Comparison of ENCODE assay signal across 2 fruit fly cellular contexts in genomic region chr2L:11976955-11977354, dm6.
TF ChIP-seq lines count a peak whose summit lies in the region.

No protein-coding gene starts in this region.

TF ChIP-seq in whole organism, prepupa, 60 proteins besides CTCF, POLR2A, EP300 and RAD21:
- peak; percentile 37; the same call in 1 of the 2 replicates for TF ChIP-seq CG15336 (GFP tag; IDR thresholded peaks at IDR 0.05; lab: Robert Waterston, UW)
- no peak for TF ChIP-seq CG10631 (GFP tag; optimal IDR thresholded peaks at IDR 0.05; lab: Kevin White, UChicago)
- TF ChIP-seq ss (GFP tag; optimal IDR thresholded peaks at IDR 0.05; lab: Kevin White, UChicago): no peak
- no peak for TF ChIP-seq OdsH (GFP tag; optimal IDR thresholded peaks at IDR 0.05; lab: Kevin White, UChicago)
- TF ChIP-seq CG8119 (GFP tag; IDR thresholded peaks at IDR 0.05; lab: Robert Waterston, UW): peak; percentile 33; the same call in 1 of the 3 replicates
- peak; percentile 64 for TF ChIP-seq Eip78C (GFP tag; lab: Kevin White, UChicago)
- TF ChIP-seq achi (GFP tag; optimal IDR thresholded peaks at IDR 0.05; lab: Kevin White, UChicago): no peak
- TF ChIP-seq Gug (GFP tag; IDR thresholded peaks at IDR 0.05; lab: Robert Waterston, UW): no peak
- TF ChIP-seq pdm3 (GFP tag; optimal IDR thresholded peaks at IDR 0.05; lab: Kevin White, UChicago): no peak
- TF ChIP-seq CG32006 (GFP tag; optimal IDR thresholded peaks at IDR 0.05; lab: Kevin White, UChicago): peak; percentile 2
- no peak for TF ChIP-seq CG6854 (GFP tag; optimal IDR thresholded peaks at IDR 0.05; lab: Kevin White, UChicago)
- TF ChIP-seq Ets21C (GFP tag; optimal IDR thresholded peaks at IDR 0.05; lab: Kevin White, UChicago): no peak
- TF ChIP-seq eg (GFP tag; IDR thresholded peaks at IDR 0.05; lab: Robert Waterston, UW): peak; percentile 52; the same call in 2 of the 3 replicates
- TF ChIP-seq CG34406 (GFP tag; optimal IDR thresholded peaks at IDR 0.05; lab: Kevin White, UChicago): no peak
- TF ChIP-seq dac (GFP tag; optimal IDR thresholded peaks at IDR 0.05; lab: Kevin White, UChicago): no peak
TF ChIP-seq in whole organism, prepupa: peak in this region for 5.

TF ChIP-seq in whole organism, pupa, 21 proteins besides CTCF, POLR2A, EP300 and RAD21:
- TF ChIP-seq EcR (GFP tag; optimal IDR thresholded peaks at IDR 0.05; lab: Kevin White, UChicago) (no peak), CG32121 (GFP tag; IDR thresholded peaks at IDR 0.05; lab: Robert Waterston, UW) (no peak), Ets98B (GFP tag; IDR thresholded peaks at IDR 0.05; lab: Robert Waterston, UW) (no peak), CG8301 (tag; optimal IDR thresholded peaks at IDR 0.05; lab: Kevin White, UChicago) (peak; percentile 17), CG9948 (tag; optimal IDR thresholded peaks at IDR 0.05; lab: Kevin White, UChicago) (peak; percentile 12), Pif1A (GFP tag; optimal IDR thresholded peaks at IDR 0.05; lab: Kevin White, UChicago) (no peak), CG13204 (GFP tag; optimal IDR thresholded peaks at IDR 0.05; lab: Kevin White, UChicago) (no peak), CG14655 (GFP tag; optimal IDR thresholded peaks at IDR 0.05; lab: Kevin White, UChicago) (peak; percentile 50), rn (GFP tag; IDR thresholded peaks at IDR 0.05; lab: Robert Waterston, UW) (no peak), D1 (tag; optimal IDR thresholded peaks at IDR 0.05; lab: Kevin White, UChicago) (no peak), CG8159 (tag; optimal IDR thresholded peaks at IDR 0.05; lab: Kevin White, UChicago) (no peak)
